Worm (Caenorhabditis elegans) whole organism, young adult: ENCODE measurements around the gene F34H10.4.
"Not testable (repeated sequence)": the region's sequence is repeated elsewhere in the genome, so short reads cannot be mapped to it uniquely, and the experiment has no call there.

Source experiments
- B0035.1 ChIP-seq: sonication (generic microtip); optimal IDR thresholded peaks from 2 replicates; lab custom pipeline; 2016; ENCODE audit warnings: missing genetic modification characterization, mild to moderate bottlenecking, missing compliant biosample characterization, missing genotype, missing genetic modification reagents
- C06A6.2 ChIP-seq: fragments of 200-800 bp; sonication (Bioruptor generic); conservative IDR thresholded peaks from 2 replicates; pipeline ENCODE4 v1.3.6; 2022; ENCODE audit warnings: missing genetic modification characterization, missing compliant biosample characterization
- D2030.7 ChIP-seq: fragments of 200-800 bp; sonication (Bioruptor generic); IDR thresholded peaks from 2 replicates; pipeline ENCODE4 v1.3.6; 2022; ENCODE audit warnings: missing genetic modification reagents, missing genetic modification characterization, missing compliant biosample characterization
- F37B4.10 ChIP-seq: fragments of 200-800 bp; sonication (Bioruptor generic); IDR thresholded peaks from 2 replicates; pipeline ENCODE4 v1.3.6; 2022; ENCODE audit warnings: missing genetic modification characterization, missing compliant biosample characterization
- F39B2.1 ChIP-seq: fragments of 200-800 bp; sonication (Bioruptor generic); IDR thresholded peaks from 2 replicates; pipeline ENCODE4 v1.3.6; 2022; ENCODE audit warnings: missing genetic modification reagents, missing genetic modification characterization, missing compliant biosample characterization
- F49E8.2 ChIP-seq: sonication (generic microtip); optimal IDR thresholded peaks from 3 replicates; lab custom pipeline; 2017; ENCODE audit warnings: missing genetic modification characterization, mild to moderate bottlenecking, missing compliant biosample characterization, antibody characterized with exemption, moderate library complexity; ENCODE audit not compliant: insufficient read depth
- F55B11.4 ChIP-seq: sonication (generic microtip); optimal IDR thresholded peaks from 2 replicates; lab custom pipeline; 2016; ENCODE audit warnings: missing compliant biosample characterization, missing genetic modification characterization, borderline replicate concordance; ENCODE audit not compliant: insufficient read depth
- F57A8.1 ChIP-seq: fragments of 200-800 bp; sonication (Bioruptor generic); optimal IDR thresholded peaks from 2 replicates; lab custom pipeline; 2018; ENCODE audit warnings: mild to moderate bottlenecking, missing genetic modification characterization, moderate library complexity, missing compliant biosample characterization
- T26A5.8 ChIP-seq: sonication (generic microtip); optimal IDR thresholded peaks from 2 replicates; lab custom pipeline; 2016; ENCODE audit warnings: missing genetic modification characterization, missing compliant biosample characterization
- Y53G8AR.9 ChIP-seq: fragments of 200-800 bp; sonication (Bioruptor generic); conservative IDR thresholded peaks from 2 replicates; pipeline ENCODE4 v1.3.6; 2022; ENCODE audit warnings: missing genetic modification reagents, missing genetic modification characterization, missing compliant biosample characterization
- Y67H2A.10 ChIP-seq: fragments of 200-800 bp; sonication (Bioruptor generic); conservative IDR thresholded peaks from 2 replicates; pipeline ENCODE4 v1.3.6; 2022; ENCODE audit warnings: missing genetic modification reagents, missing genetic modification characterization, missing compliant biosample characterization
- akir-1 ChIP-seq: fragments of 200-800 bp; sonication (Bioruptor generic); optimal IDR thresholded peaks from 2 replicates; lab custom pipeline; 2018; ENCODE audit warnings: mild to moderate bottlenecking, missing genetic modification characterization, moderate library complexity, missing compliant biosample characterization
- ama-1 ChIP-seq, 3 experiments: fragments of 150-350 bp in 1 of 3; sonication (generic microtip) in 2 of 3; optimal IDR thresholded peaks; 2 replicates each; lab custom pipeline; 2014 to 2018; ENCODE audit warnings: missing biosample characterization in 2 of 3, missing genetic modification characterization in 2 of 3, missing genetic modification reagents in 2 of 3
- aptf-3 ChIP-seq: fragments of 200-800 bp; sonication (Bioruptor generic); IDR thresholded peaks from 2 replicates; pipeline ENCODE4 v1.3.6; 2022; ENCODE audit warnings: missing genetic modification characterization, missing compliant biosample characterization
- attf-6 ChIP-seq: fragments of 200-800 bp; sonication (Bioruptor generic); IDR thresholded peaks from 2 replicates; pipeline ENCODE4 v1.3.6; 2022; ENCODE audit warnings: missing genetic modification reagents, missing genetic modification characterization, missing compliant biosample characterization
- bed-1 ChIP-seq: fragments of 200-800 bp; sonication (Bioruptor generic); IDR thresholded peaks from 2 replicates; pipeline ENCODE4 v1.3.6; 2022; ENCODE audit warnings: missing genetic modification reagents, missing genetic modification characterization, missing compliant biosample characterization
- bed-2 ChIP-seq: fragments of 200-800 bp; sonication (Bioruptor generic); IDR thresholded peaks from 2 replicates; pipeline ENCODE4 v1.3.6; 2022; ENCODE audit warnings: missing genetic modification reagents, missing genetic modification characterization, missing compliant biosample characterization
- cebp-2 ChIP-seq: fragments of 200-800 bp; sonication (Bioruptor generic); IDR thresholded peaks from 2 replicates; pipeline ENCODE4 v1.3.6; 2022; ENCODE audit warnings: missing genetic modification characterization, missing compliant biosample characterization
- chd-7 ChIP-seq: sonication (generic microtip); optimal IDR thresholded peaks from 2 replicates; lab custom pipeline; 2016; ENCODE audit warnings: mild to moderate bottlenecking, missing genetic modification characterization, moderate library complexity, missing compliant biosample characterization
- efl-1 ChIP-seq: fragments of 150-350 bp; optimal IDR thresholded peaks from 2 replicates; lab custom pipeline; 2014; ENCODE audit warnings: missing biosample characterization, missing genetic modification reagents, missing genetic modification characterization
- gei-17 ChIP-seq: fragments of 200-800 bp; sonication (Bioruptor generic); optimal IDR thresholded peaks from 2 replicates; lab custom pipeline; 2018; ENCODE audit warnings: mild to moderate bottlenecking, missing genetic modification characterization, missing compliant biosample characterization
- hmg-1.2 ChIP-seq: fragments of 200-800 bp; sonication (Bioruptor generic); IDR thresholded peaks from 2 replicates; pipeline ENCODE4 v1.3.6; 2022; ENCODE audit warnings: missing genetic modification reagents, missing genetic modification characterization, missing compliant biosample characterization
- let-526 ChIP-seq: fragments of 200-800 bp; sonication (Bioruptor generic); IDR thresholded peaks from 2 replicates; pipeline ENCODE4 v1.3.6; 2022; ENCODE audit warnings: missing genetic modification reagents, missing genetic modification characterization, missing compliant biosample characterization
- lin-26 ChIP-seq: fragments of 200-800 bp; sonication (Bioruptor generic); IDR thresholded peaks from 2 replicates; pipeline ENCODE4 v1.3.6; 2022; ENCODE audit warnings: missing genetic modification reagents, missing genetic modification characterization, missing compliant biosample characterization
- lsl-1 ChIP-seq: fragments of 200-800 bp; sonication (Bioruptor generic); optimal IDR thresholded peaks from 2 replicates; lab custom pipeline; 2018; ENCODE audit warnings: mild to moderate bottlenecking, missing genetic modification characterization, moderate library complexity, missing compliant biosample characterization
- lsy-27 ChIP-seq: sonication (generic microtip); optimal IDR thresholded peaks from 2 replicates; lab custom pipeline; 2017; ENCODE audit warnings: missing genetic modification characterization, mild to moderate bottlenecking, missing compliant biosample characterization, antibody characterized with exemption, missing genotype, borderline replicate concordance; ENCODE audit not compliant: insufficient read depth
- madf-3 ChIP-seq: fragments of 200-800 bp; sonication (Bioruptor generic); IDR thresholded peaks from 2 replicates; pipeline ENCODE4 v1.3.6; 2022; ENCODE audit warnings: missing genetic modification reagents, missing genetic modification characterization, missing compliant biosample characterization
- mel-28 ChIP-seq: sonication (generic microtip); optimal IDR thresholded peaks from 2 replicates; lab custom pipeline; 2016; ENCODE audit warnings: borderline replicate concordance, mild to moderate bottlenecking, missing genetic modification characterization, missing compliant biosample characterization
- nfyb-1 ChIP-seq: fragments of 200-800 bp; sonication (Bioruptor generic); IDR thresholded peaks from 2 replicates; pipeline ENCODE4 v1.3.6; 2022; ENCODE audit warnings: missing genetic modification reagents, missing genetic modification characterization, missing compliant biosample characterization
- nhr-120 ChIP-seq: fragments of 200-800 bp; sonication (Bioruptor generic); IDR thresholded peaks from 2 replicates; pipeline ENCODE4 v1.3.6; 2022; ENCODE audit warnings: missing genetic modification characterization, missing compliant biosample characterization
- rcor-1 ChIP-seq: fragments of 200-800 bp; sonication (Bioruptor generic); IDR thresholded peaks from 2 replicates; pipeline ENCODE4 v1.3.6; 2022; ENCODE audit warnings: missing genetic modification reagents, missing genetic modification characterization, missing compliant biosample characterization
- sdz-38 ChIP-seq: sonication (generic microtip); optimal IDR thresholded peaks from 2 replicates; lab custom pipeline; 2016; ENCODE audit warnings: missing genotype, missing genetic modification characterization, missing compliant biosample characterization
- sea-2 ChIP-seq: fragments of 200-800 bp; sonication (Bioruptor generic); IDR thresholded peaks from 2 replicates; pipeline ENCODE4 v1.3.6; 2022; ENCODE audit warnings: missing genetic modification characterization, missing compliant biosample characterization
- snpc-4 ChIP-seq, 5 experiments: fragments of 150-350 bp in 1 of 5; sonication (generic microtip) in 4 of 5; optimal IDR thresholded peaks; 2 replicates each; lab custom pipeline; 2014 to 2018; ENCODE audit warnings: missing genetic modification characterization in 5 of 5, missing biosample characterization in 3 of 5, antibody characterized with exemption in 2 of 5, mild to moderate bottlenecking in 2 of 5, missing compliant biosample characterization in 2 of 5, missing genotype in 2 of 5, moderate library complexity in 2 of 5, missing genetic modification reagents in 1 of 5
- zim-3 ChIP-seq: sonication (generic microtip); optimal IDR thresholded peaks from 2 replicates; lab custom pipeline; 2017; ENCODE audit warnings: mild to moderate bottlenecking, missing genetic modification characterization, moderate library complexity, missing compliant biosample characterization
- ztf-25 ChIP-seq: fragments of 200-800 bp; sonication (Bioruptor generic); IDR thresholded peaks from 2 replicates; pipeline ENCODE4 v1.3.6; 2022; ENCODE audit warnings: missing genetic modification reagents, missing genetic modification characterization, missing compliant biosample characterization
- ztf-3 ChIP-seq: fragments of 200-800 bp; sonication (Bioruptor generic); optimal IDR thresholded peaks from 2 replicates; lab custom pipeline; 2018; ENCODE audit warnings: mild to moderate bottlenecking, missing genetic modification characterization, missing compliant biosample characterization

F34H10.4 gene

ce11 chrX:9622609-9623008 is 25.7 kb upstream of the F34H10.4 start (continued):
- peak; percentile 70 for TF ChIP-seq D2030.7 (GFP tag; lab: Robert Waterston, UW)
- peak; percentile 66 for TF ChIP-seq zim-3 (tag; lab: Kevin White, UChicago)
- TF ChIP-seq sea-2 (GFP tag; lab: Robert Waterston, UW): no peak
- TF ChIP-seq let-526 (GFP tag; lab: Robert Waterston, UW): no peak
- TF ChIP-seq madf-3: no peak
- TF ChIP-seq Y53G8AR.9 (GFP tag; lab: Robert Waterston, UW): no peak
- peak; percentile 41; the same call in 1 of the 2 replicates for TF ChIP-seq rcor-1 (GFP tag; lab: Robert Waterston, UW)
- peak; percentile 94 for TF ChIP-seq lin-26 (GFP tag; lab: Robert Waterston, UW)
- no peak for TF ChIP-seq sdz-38 (tag; lab: Kevin White, UChicago)
- TF ChIP-seq lsy-27: no peak
- no peak for TF ChIP-seq F55B11.4
- peak; percentile 12 for TF ChIP-seq F49E8.2 (tag; lab: Kevin White, UChicago)
- TF ChIP-seq Y67H2A.10: no peak
- TF ChIP-seq chd-7 (tag; lab: Kevin White, UChicago): no peak
- no peak for TF ChIP-seq nhr-120 (GFP tag; lab: Robert Waterston, UW)
- TF ChIP-seq lsl-1 (GFP tag; lab: Kevin White, UChicago): no peak
- TF ChIP-seq gei-17: no peak
- TF ChIP-seq aptf-3: 0 out of 2 replicates have a peak, but pooled peaks have one; percentile 48
- no peak for TF ChIP-seq ama-1 (optimal IDR thresholded peaks at IDR 0.05; lab: Kevin White, UChicago)
- TF ChIP-seq ama-1 (GFP tag; optimal IDR thresholded peaks at IDR 0.05; lab: Kevin White, UChicago): peak in 1 of 2 experiments; percentile 82

DNA sequence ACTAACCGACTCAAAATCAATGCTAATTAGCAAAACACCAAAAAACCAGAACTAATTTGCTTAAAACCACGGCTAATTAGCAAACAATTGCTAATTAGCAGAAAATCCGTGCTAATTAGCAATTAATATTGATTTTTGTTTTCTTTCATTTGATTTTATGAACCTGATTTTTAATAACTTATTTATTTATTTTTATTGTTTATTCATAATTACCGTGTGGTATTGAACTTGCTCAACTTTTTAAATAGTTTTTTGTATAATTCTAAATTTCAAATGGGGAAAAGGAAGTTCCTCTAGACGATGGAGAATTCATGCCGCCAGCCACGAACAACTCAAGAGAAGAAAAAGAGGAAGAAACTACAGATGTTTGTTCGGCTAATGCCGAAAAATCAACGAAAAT is 22.5 kb upstream of the F34H10.4 start, which contains the start of gene F34H10.1:
TSS of gene F34H10.1 (plus strand) at position 301 of the 400 bp plus-strand sequence.
- TF ChIP-seq F39B2.1 (GFP tag; lab: Robert Waterston, UW); ztf-3 (GFP tag; lab: Kevin White, UChicago); T26A5.8 (tag; lab: Kevin White, UChicago): not testable (repeated sequence)

ce11 chrX:9627164-9627563 is 21.2 kb upstream of the F34H10.4 start:
- TF ChIP-seq hmg-1.2 (0 out of 2 replicates have a peak, but pooled peaks have one; percentile 17), cebp-2 (GFP tag; lab: Robert Waterston, UW) (0 out of 2 replicates have a peak, but pooled peaks have one; percentile 51), bed-2 (GFP tag; lab: Robert Waterston, UW) (0 out of 2 replicates have a peak, but pooled peaks have one; percentile 33), rcor-1 (GFP tag; lab: Robert Waterston, UW) (peak; percentile 47; the same call in 1 of the 2 replicates), ztf-25 (GFP tag; lab: Robert Waterston, UW) (peak; percentile 70; the same call in 1 of the 2 replicates), F37B4.10 (GFP tag; lab: Robert Waterston, UW) (0 out of 2 replicates have a peak, but pooled peaks have one; percentile 55), D2030.7 (GFP tag; lab: Robert Waterston, UW) (peak; percentile 77), bed-1 (0 out of 2 replicates have a peak, but pooled peaks have one; percentile 53)
- TF ChIP-seq, all 124 proteins: peak for 8; not testable (repeated sequence) for 116

DNA sequence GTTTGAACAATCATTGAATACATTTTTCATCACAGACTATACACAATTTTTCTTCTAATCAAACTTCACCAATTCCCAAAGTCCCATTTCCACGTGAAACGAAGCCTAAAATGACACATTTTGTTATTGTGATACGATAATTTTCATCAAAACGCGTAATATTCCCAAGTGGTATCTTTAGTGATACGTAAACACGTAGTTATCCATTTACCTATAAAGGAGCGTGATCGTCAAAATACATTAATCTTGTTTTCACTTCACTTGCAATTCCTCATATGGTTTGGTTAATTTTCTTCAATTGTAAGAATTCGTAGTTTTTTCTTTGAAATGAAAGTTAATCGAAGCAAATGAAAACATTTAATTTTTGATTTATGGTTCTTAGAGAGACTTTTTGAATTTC is 18.8 kb upstream of the F34H10.4 start:
- TF ChIP-seq F57A8.1 (GFP tag; lab: Kevin White, UChicago) (no peak), akir-1 (GFP tag; lab: Kevin White, UChicago) (no peak)

DNA sequence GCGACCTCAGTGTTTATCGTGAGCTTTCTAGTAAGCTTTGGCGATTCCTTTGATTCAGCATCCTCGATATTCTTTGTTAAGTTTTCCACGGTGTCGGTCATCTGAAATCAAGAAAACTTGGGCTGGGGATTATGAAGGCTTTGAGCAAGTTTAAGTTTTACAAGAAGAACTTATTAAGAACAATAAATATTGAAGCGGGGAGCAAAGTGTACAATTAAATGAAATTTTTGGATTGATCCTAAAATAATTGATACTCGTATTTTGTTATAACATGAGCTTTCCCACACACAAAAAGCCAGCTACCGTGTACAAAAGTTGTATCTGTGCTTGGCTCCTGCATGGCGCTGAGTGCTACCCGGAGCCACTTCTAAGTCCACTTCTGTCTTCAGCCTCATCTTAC is 13.4 kb upstream of the F34H10.4 start, which contains the start of gene F34H10.3:
TSS of gene F34H10.3 (minus strand) at position 101 of the 400 bp plus-strand sequence.
- TF ChIP-seq mel-28 (tag; lab: Kevin White, UChicago) (no peak), efl-1 (GFP tag; lab: Kevin White, UChicago) (no peak), ztf-25 (GFP tag; lab: Robert Waterston, UW) (no peak), attf-6 (GFP tag; lab: Robert Waterston, UW) (no peak), lin-26 (GFP tag; lab: Robert Waterston, UW) (no peak), C06A6.2 (GFP tag; lab: Robert Waterston, UW) (no peak), zim-3 (tag; lab: Kevin White, UChicago) (no peak), nfyb-1 (GFP tag; lab: Robert Waterston, UW) (no peak), nhr-120 (GFP tag; lab: Robert Waterston, UW) (no peak), B0035.1 (no peak), snpc-4 (GFP tag; optimal IDR thresholded peaks at IDR 0.05; lab: Kevin White, UChicago) (no peak), snpc-4 (tag; optimal IDR thresholded peaks at IDR 0.05; lab: Kevin White, UChicago) (no peak)
